Fruit fly (Drosophila melanogaster): ENCODE measurements around the gene Cul5.

DNA sequence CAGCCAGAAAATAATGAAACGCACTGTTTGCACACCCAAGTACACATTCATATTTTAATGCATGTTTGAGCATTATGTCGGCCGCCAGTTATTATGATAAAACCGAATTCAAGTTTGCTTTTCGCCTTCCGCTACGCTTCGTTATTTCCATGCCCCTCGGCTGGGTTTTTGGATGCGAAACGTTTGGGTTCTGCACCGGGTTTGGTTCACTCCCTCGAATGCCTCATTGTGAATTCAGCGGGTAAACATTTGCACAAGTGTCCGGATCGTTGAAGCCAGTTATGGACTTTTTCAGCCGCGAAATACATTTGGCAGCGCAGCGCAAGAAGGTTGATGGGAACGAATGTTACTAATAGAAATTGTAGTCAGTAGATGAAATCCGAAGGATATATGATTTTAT, 8.4 kb upstream of the Cul5 start:
- TF ChIP-seq Dfd (GFP tag; optimal IDR thresholded peaks at IDR 0.05) (no peak), Myc (optimal IDR thresholded peaks at IDR 0.05) (no peak), pan (optimal IDR thresholded peaks at IDR 0.05) (no peak), br (GFP tag; optimal IDR thresholded peaks at IDR 0.05) (no peak)

All from whole organism, wandering third instar larva.